Fruit fly (Drosophila melanogaster) whole organism, embryonic: ENCODE data around the gene Or85a.

Experiments used
- Aef1 ChIP-seq: fragments of 200-800 bp; sonication (Bioruptor generic); IDR thresholded peaks from 3 replicates; pipeline ENCODE4 v1.3.6; 2022; ENCODE audit warnings: missing biosample characterization, missing genetic modification characterization
- Atf3 ChIP-seq: fragments of 200-800 bp; sonication (Bioruptor generic); optimal IDR thresholded peaks from 3 replicates; lab custom pipeline; 2016; ENCODE audit warnings: missing biosample characterization, missing genetic modification characterization
- BEAF-32 ChIP-seq: fragments of 200-800 bp; sonication (Bioruptor generic); optimal IDR thresholded peaks from 3 replicates; lab custom pipeline; 2017; ENCODE audit warnings: missing biosample characterization, missing genetic modification characterization, mild to moderate bottlenecking, moderate library complexity, missing genetic modification reagents
- Bdp1 ChIP-seq: fragments of 200-800 bp; sonication (Bioruptor generic); optimal IDR thresholded peaks from 3 replicates; lab custom pipeline; 2016; ENCODE audit warnings: missing biosample characterization, missing genetic modification characterization
- Bgb ChIP-seq: fragments of 200-800 bp; sonication (Bioruptor generic); IDR thresholded peaks from 2 replicates; pipeline ENCODE4 v1.3.6; 2022; ENCODE audit warnings: missing biosample characterization, missing genetic modification characterization; ENCODE audit not compliant: partially characterized antibody
- CG10543 ChIP-seq: fragments of 200-800 bp; sonication (Bioruptor generic); optimal IDR thresholded peaks from 3 replicates; lab custom pipeline; 2017; ENCODE audit warnings: missing biosample characterization, mild to moderate bottlenecking, missing genetic modification characterization, moderate library complexity
- CG11398 ChIP-seq: fragments of 200-800 bp; sonication (Bioruptor generic); optimal IDR thresholded peaks from 2 replicates; lab custom pipeline; 2016; ENCODE audit warnings: missing biosample characterization, missing genetic modification characterization
- CG13624 ChIP-seq: fragments of 200-800 bp; sonication (Bioruptor generic); optimal IDR thresholded peaks from 2 replicates; lab custom pipeline; 2016; ENCODE audit warnings: missing biosample characterization, missing genetic modification characterization
- CG15514 ChIP-seq: fragments of 200-800 bp; sonication (Bioruptor generic); optimal IDR thresholded peaks from 3 replicates; lab custom pipeline; 2017; ENCODE audit warnings: missing biosample characterization, missing genetic modification characterization, mild to moderate bottlenecking, moderate library complexity, missing genetic modification reagents
- CG16815 ChIP-seq: fragments of 200-800 bp; sonication (Bioruptor generic); optimal IDR thresholded peaks from 3 replicates; lab custom pipeline; 2017; ENCODE audit warnings: missing biosample characterization, mild to moderate bottlenecking, missing genetic modification characterization
- CG17186 ChIP-seq: fragments of 200-800 bp; sonication (Bioruptor generic); optimal IDR thresholded peaks from 3 replicates; lab custom pipeline; 2017; ENCODE audit warnings: missing biosample characterization, missing genetic modification reagents, missing genetic modification characterization
- CG17912 ChIP-seq: fragments of 200-800 bp; sonication (Bioruptor generic); optimal IDR thresholded peaks from 2 replicates; lab custom pipeline; 2018; ENCODE audit warnings: missing biosample characterization, mild to moderate bottlenecking, missing genetic modification characterization
- CG2116 ChIP-seq: fragments of 200-800 bp; sonication (Bioruptor generic); optimal IDR thresholded peaks from 3 replicates; lab custom pipeline; 2018; ENCODE audit warnings: missing biosample characterization, mild to moderate bottlenecking, missing genetic modification characterization
- CG31388 ChIP-seq: fragments of 200-800 bp; sonication (Bioruptor generic); optimal IDR thresholded peaks from 2 replicates; lab custom pipeline; 2016; ENCODE audit warnings: missing biosample characterization, missing genetic modification characterization
- CG3281 ChIP-seq: fragments of 200-800 bp; sonication (Bioruptor generic); optimal IDR thresholded peaks from 3 replicates; lab custom pipeline; 2017; ENCODE audit warnings: missing biosample characterization, mild to moderate bottlenecking, missing genetic modification characterization
- CG3407 ChIP-seq: fragments of 200-800 bp; sonication (Bioruptor generic); optimal IDR thresholded peaks from 2 replicates; lab custom pipeline; 2018; ENCODE audit warnings: missing biosample characterization, mild to moderate bottlenecking, missing genetic modification characterization
- CG34376 ChIP-seq: fragments of 200-800 bp; sonication (Bioruptor generic); optimal IDR thresholded peaks from 2 replicates; lab custom pipeline; 2018; ENCODE audit warnings: missing biosample characterization, mild to moderate bottlenecking, missing genetic modification characterization
- CG34422 ChIP-seq: fragments of 200-800 bp; sonication (Bioruptor generic); IDR thresholded peaks from 3 replicates; pipeline ENCODE4 v1.3.6; 2022; ENCODE audit warnings: missing biosample characterization, missing genetic modification characterization
- CG4404 ChIP-seq: fragments of 200-800 bp; sonication (Bioruptor generic); IDR thresholded peaks from 2 replicates; pipeline ENCODE4 v1.3.6; 2022; ENCODE audit warnings: missing biosample characterization, missing genetic modification characterization
- CG4617 ChIP-seq: fragments of 200-800 bp; sonication (Bioruptor generic); optimal IDR thresholded peaks from 3 replicates; lab custom pipeline; 2016; ENCODE audit warnings: missing biosample characterization, missing genetic modification characterization, borderline replicate concordance
- CG6791 ChIP-seq: fragments of 200-800 bp; sonication (Bioruptor generic); IDR thresholded peaks from 3 replicates; pipeline ENCODE4 v1.3.6; 2022; ENCODE audit warnings: missing biosample characterization, missing genetic modification characterization; ENCODE audit not compliant: partially characterized antibody
- CG7963 ChIP-seq: fragments of 200-800 bp; sonication (Bioruptor generic); IDR thresholded peaks from 3 replicates; pipeline ENCODE4 v1.3.6; 2022; ENCODE audit warnings: missing biosample characterization, missing genetic modification characterization; ENCODE audit not compliant: partially characterized antibody
- CG8765 ChIP-seq: fragments of 200-800 bp; sonication (Bioruptor generic); IDR thresholded peaks from 2 replicates; pipeline ENCODE4 v1.3.6; 2022; ENCODE audit warnings: missing biosample characterization, missing genetic modification characterization
- CG9437 ChIP-seq: fragments of 200-800 bp; sonication (Bioruptor generic); optimal IDR thresholded peaks from 2 replicates; lab custom pipeline; 2018; ENCODE audit warnings: missing biosample characterization, mild to moderate bottlenecking, missing genetic modification characterization
- CoRest ChIP-seq: fragments of 200-800 bp; sonication (Bioruptor generic); optimal IDR thresholded peaks from 3 replicates; lab custom pipeline; 2018; ENCODE audit warnings: missing biosample characterization, mild to moderate bottlenecking, missing genetic modification characterization, moderate library complexity
- GATAe ChIP-seq: fragments of 200-800 bp; sonication (Bioruptor generic); conservative IDR thresholded peaks from 2 replicates; pipeline ENCODE4 v1.3.6; 2022; ENCODE audit warnings: missing biosample characterization, missing genetic modification characterization
- HLH4C ChIP-seq: fragments of 200-800 bp; sonication (Bioruptor generic); IDR thresholded peaks from 3 replicates; pipeline ENCODE4 v1.3.6; 2022; ENCODE audit warnings: missing biosample characterization, missing genetic modification characterization; ENCODE audit not compliant: partially characterized antibody
- HmgZ ChIP-seq: fragments of 200-800 bp; sonication (Bioruptor generic); optimal IDR thresholded peaks from 2 replicates; lab custom pipeline; 2018; ENCODE audit warnings: missing biosample characterization, mild to moderate bottlenecking, missing genetic modification characterization
- Hr3 ChIP-seq: fragments of 200-800 bp; sonication (Bioruptor generic); optimal IDR thresholded peaks from 3 replicates; lab custom pipeline; 2016; ENCODE audit warnings: missing biosample characterization, missing genetic modification characterization
- Nf-YB ChIP-seq: fragments of 200-800 bp; sonication (Bioruptor generic); optimal IDR thresholded peaks from 3 replicates; lab custom pipeline; 2019; ENCODE audit warnings: missing biosample characterization, mild to moderate bottlenecking, missing genetic modification characterization, moderate library complexity
- Pdp1 ChIP-seq, 2 experiments: fragments of 200-800 bp; sonication (Bioruptor generic); optimal IDR thresholded peaks; 3 replicates each; lab custom pipeline; 2016; ENCODE audit warnings: missing biosample characterization in 2 of 2, missing genetic modification characterization in 2 of 2, mild to moderate bottlenecking in 1 of 2, moderate library complexity in 1 of 2
- Sin3A ChIP-seq: fragments of >200 bp; optimal IDR thresholded peaks from 2 replicates; lab custom pipeline; 2018
- Sox100B ChIP-seq: fragments of 200-800 bp; sonication (Bioruptor generic); optimal IDR thresholded peaks from 3 replicates; lab custom pipeline; 2018; ENCODE audit warnings: missing biosample characterization, mild to moderate bottlenecking, missing genetic modification characterization
- Xbp1 ChIP-seq: fragments of 200-800 bp; sonication (Bioruptor generic); optimal IDR thresholded peaks from 3 replicates; lab custom pipeline; 2016; ENCODE audit warnings: missing biosample characterization, mild to moderate bottlenecking, missing genetic modification characterization
- YL-1 ChIP-seq: fragments of 200-800 bp; sonication (Bioruptor generic); optimal IDR thresholded peaks from 3 replicates; lab custom pipeline; 2017; ENCODE audit warnings: missing biosample characterization, mild to moderate bottlenecking, missing genetic modification characterization
- abd-A ChIP-seq: fragments of 200-800 bp; sonication (Bioruptor generic); optimal IDR thresholded peaks from 3 replicates; lab custom pipeline; 2019; ENCODE audit warnings: missing biosample characterization, mild to moderate bottlenecking, missing genetic modification characterization, moderate library complexity
- ase ChIP-seq: fragments of 200-800 bp; sonication (Bioruptor generic); IDR thresholded peaks from 3 replicates; pipeline ENCODE4 v1.3.6; 2022; ENCODE audit warnings: missing biosample characterization, missing genetic modification characterization
- br ChIP-seq: fragments of >200 bp; optimal IDR thresholded peaks from 2 replicates; lab custom pipeline; 2017
- cas ChIP-seq: fragments of 200-800 bp; sonication (Bioruptor generic); IDR thresholded peaks from 2 replicates; pipeline ENCODE4 v1.3.6; 2022; ENCODE audit warnings: missing biosample characterization, missing genetic modification characterization
- hbn ChIP-seq: fragments of 200-800 bp; sonication (Bioruptor generic); IDR thresholded peaks from 2 replicates; pipeline ENCODE4 v1.3.6; 2022; ENCODE audit warnings: missing biosample characterization, missing genetic modification characterization; ENCODE audit not compliant: partially characterized antibody
- her ChIP-seq: fragments of 200-800 bp; sonication (Bioruptor generic); optimal IDR thresholded peaks from 2 replicates; lab custom pipeline; 2016; ENCODE audit warnings: missing biosample characterization, missing genetic modification characterization
- kni ChIP-seq: fragments of 200-800 bp; sonication (Bioruptor generic); optimal IDR thresholded peaks from 3 replicates; lab custom pipeline; 2017; ENCODE audit warnings: mild to moderate bottlenecking, missing biosample characterization, missing genetic modification reagents, missing genetic modification characterization
- knrl ChIP-seq: fragments of 200-800 bp; sonication (Bioruptor generic); IDR thresholded peaks from 3 replicates; pipeline ENCODE4 v1.3.6; 2022; ENCODE audit warnings: missing biosample characterization, missing genetic modification characterization; ENCODE audit not compliant: partially characterized antibody
- lab ChIP-seq: fragments of 200-800 bp; sonication (Bioruptor generic); optimal IDR thresholded peaks from 3 replicates; lab custom pipeline; 2017; ENCODE audit warnings: missing biosample characterization, missing genetic modification characterization, mild to moderate bottlenecking, moderate library complexity, missing genetic modification reagents
- sens ChIP-seq: fragments of 200-800 bp; sonication (Bioruptor generic); peaks from one replicate; lab custom pipeline; 2016; ENCODE audit warnings: missing biosample characterization, missing genetic modification characterization
- sob ChIP-seq: fragments of 200-800 bp; sonication (Bioruptor generic); IDR thresholded peaks from 2 replicates; pipeline ENCODE4 v1.3.6; 2022; ENCODE audit warnings: missing biosample characterization, missing genetic modification characterization
- stwl ChIP-seq: fragments of 200-800 bp; sonication (Bioruptor generic); optimal IDR thresholded peaks from 3 replicates; lab custom pipeline; 2018; ENCODE audit warnings: missing biosample characterization, mild to moderate bottlenecking, missing genetic modification characterization, moderate library complexity
- ttk ChIP-seq: fragments of 200-800 bp; sonication (Bioruptor generic); IDR thresholded peaks from 2 replicates; pipeline ENCODE4 v2.1.2; 2022; ENCODE audit warnings: missing biosample characterization, missing genetic modification characterization
- usp ChIP-seq: fragments of >200 bp; optimal IDR thresholded peaks from 2 replicates; lab custom pipeline; 2017; ENCODE audit warnings: missing biosample characterization, missing genetic modification characterization

The Or85a gene

DNA sequence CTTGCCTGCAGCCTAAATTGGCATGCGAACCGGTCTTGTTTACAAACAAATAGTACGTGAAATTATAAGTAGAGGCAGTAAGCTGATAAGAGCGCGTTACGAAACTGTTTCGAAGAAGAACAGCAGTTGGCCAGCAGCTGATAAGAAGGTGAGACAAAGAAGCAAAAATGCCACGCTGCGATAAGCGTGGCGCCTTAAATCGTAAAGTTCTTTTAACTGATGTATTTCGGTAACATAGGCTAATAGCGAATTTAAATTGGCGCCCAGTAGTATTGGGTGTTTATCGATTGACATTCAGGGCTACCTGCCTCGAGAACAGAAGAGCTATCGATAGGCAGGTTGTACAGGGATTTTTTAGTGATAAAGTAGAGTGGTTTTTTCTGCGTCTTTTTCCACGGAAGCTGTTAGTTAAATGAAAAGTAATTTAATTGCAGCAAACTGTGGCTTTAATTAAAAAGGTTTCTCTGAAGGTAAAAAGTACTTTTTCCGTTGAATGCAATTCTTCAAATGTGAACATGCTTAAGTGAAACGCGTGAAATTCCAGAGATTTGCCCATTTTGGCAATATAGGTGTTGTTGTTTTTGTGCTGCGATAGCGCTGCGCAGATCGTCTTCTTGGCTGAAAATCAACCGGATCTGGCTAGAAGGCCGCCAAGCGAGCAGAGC is 35.2 kb downstream of the Or85a start, which contains the start of gene stck (continued):
- TF ChIP-seq CG34376 (GFP tag; lab: Kevin White, UChicago) (peak; percentile 81), GATAe (GFP tag; lab: Robert Waterston, UW) (peak; percentile 51; the same call in 1 of the 2 replicates), CoRest (peak; percentile 44), Atf3 (GFP tag; lab: Kevin White, UChicago) (no peak), CG9437 (no peak), ttk (GFP tag; lab: Robert Waterston, UW) (no peak), CG34422 (GFP tag; lab: Robert Waterston, UW) (no peak), CG6791 (GFP tag; lab: Robert Waterston, UW) (peak; percentile 61; the same call in 2 of the 3 replicates), Bdp1 (no peak), CG17912 (GFP tag; lab: Kevin White, UChicago) (peak; percentile 18), CG4404 (GFP tag; lab: Robert Waterston, UW) (no peak), Sox100B (GFP tag; lab: Kevin White, UChicago) (no peak), Bgb (peak; percentile 67), stwl (peak; percentile 31), HLH4C (GFP tag; lab: Robert Waterston, UW) (peak; percentile 76), BEAF-32 (GFP tag; lab: Kevin White, UChicago) (peak; percentile 81), Xbp1 (GFP tag; lab: Kevin White, UChicago) (no peak), abd-A (tag; lab: Kevin White, UChicago) (peak; percentile 5), Sin3A (lab: Kevin White, UChicago) (peak; percentile 83), CG4617 (GFP tag; lab: Kevin White, UChicago) (peak; percentile 91), CG15514 (GFP tag; lab: Kevin White, UChicago) (peak; percentile 48), HmgZ (tag; lab: Kevin White, UChicago) (peak; percentile 14), CG11398 (no peak), CG3281 (GFP tag; lab: Kevin White, UChicago) (no peak), CG16815 (GFP tag; lab: Kevin White, UChicago) (no peak), CG7963 (GFP tag; lab: Robert Waterston, UW) (peak; percentile 74; the same call in 2 of the 3 replicates), sens (peak; percentile 58), CG13624 (peak; percentile 36), Aef1 (GFP tag; lab: Robert Waterston, UW) (0 out of 3 replicates have a peak, but pooled peaks have one; percentile 30), cas (no peak), CG8765 (no peak), YL-1 (GFP tag; lab: Kevin White, UChicago) (peak; percentile 68), hbn (0 out of 2 replicates have a peak, but pooled peaks have one; percentile 45), CG2116 (peak; percentile 87), kni (GFP tag; lab: Kevin White, UChicago) (no peak), Nf-YB (GFP tag; lab: Kevin White, UChicago) (no peak), ase (GFP tag; lab: Robert Waterston, UW) (no peak), sob (GFP tag; lab: Robert Waterston, UW) (peak; percentile 40; the same call in 1 of the 2 replicates), CG3407 (GFP tag; lab: Kevin White, UChicago) (peak; percentile 12), CG31388 (no peak), usp (no peak), br (no peak), her (no peak), CG17186 (GFP tag; lab: Kevin White, UChicago) (peak; percentile 84), lab (GFP tag; lab: Kevin White, UChicago) (peak; percentile 62), Pdp1 (GFP tag; optimal IDR thresholded peaks at IDR 0.05; lab: Kevin White, UChicago) (peak in 1 of 2 experiments; percentile 91), CG10543 (GFP tag; lab: Kevin White, UChicago) (peak; percentile 39), Hr3 (GFP tag; lab: Kevin White, UChicago) (no peak), knrl (GFP tag; lab: Robert Waterston, UW) (peak; percentile 58; the same call in 2 of the 3 replicates)
